Worm (Caenorhabditis elegans) whole organism, L4 larva: ENCODE measurements around the gene R10E11.5.
A peak's percentile ranks its signal among the peaks of the same experiment; 100 is the strongest.

Source experiments
- F49E8.2 ChIP-seq: sonication (generic microtip); optimal IDR thresholded peaks from 2 replicates; lab custom pipeline; 2016; ENCODE audit warnings: missing compliant biosample characterization, mild to moderate bottlenecking, missing genetic modification characterization, borderline replicate concordance
- R02D3.7 ChIP-seq: fragments of 150-350 bp; sonication (generic microtip); optimal IDR thresholded peaks from 3 replicates; lab custom pipeline; 2014; ENCODE audit warnings: missing biosample characterization, missing genetic modification characterization
- T26A8.4 ChIP-seq: fragments of 200-800 bp; sonication (Bioruptor generic); IDR thresholded peaks from 2 replicates; pipeline ENCODE4 v1.3.6; 2022; ENCODE audit warnings: missing genetic modification characterization, missing compliant biosample characterization
- Y48G9A.11 ChIP-seq: fragments of 200-800 bp; sonication (Bioruptor generic); IDR thresholded peaks from 2 replicates; pipeline ENCODE4 v1.3.6; 2022; ENCODE audit warnings: missing genetic modification reagents, missing genetic modification characterization, missing compliant biosample characterization
- aha-1 ChIP-seq: fragments of 150-350 bp; peaks from one replicate; lab custom pipeline; 2014; ENCODE audit warnings: missing biosample characterization, missing genetic modification characterization
- aly-2 ChIP-seq: sonication (generic microtip); optimal IDR thresholded peaks from 2 replicates; lab custom pipeline; 2018; ENCODE audit warnings: missing biosample characterization, missing genetic modification characterization
- arid-1 ChIP-seq: fragments of 200-800 bp; sonication (Bioruptor generic); conservative IDR thresholded peaks from 2 replicates; pipeline ENCODE4 v1.3.6; 2022; ENCODE audit warnings: missing genetic modification reagents, missing genetic modification characterization, missing compliant biosample characterization
- ceh-44 ChIP-seq: fragments of 200-800 bp; sonication (Bioruptor generic); IDR thresholded peaks from 2 replicates; pipeline ENCODE4 v1.3.6; 2022; ENCODE audit warnings: missing genetic modification reagents, missing genetic modification characterization, missing compliant biosample characterization
- ceh-82 ChIP-seq: sonication (generic microtip); optimal IDR thresholded peaks from 2 replicates; lab custom pipeline; 2017; ENCODE audit warnings: missing biosample characterization, missing genetic modification characterization
- ces-1 ChIP-seq: fragments of 150-350 bp; sonication (generic microtip); optimal IDR thresholded peaks from 4 replicates; lab custom pipeline; 2014; ENCODE audit warnings: missing biosample characterization, missing genetic modification reagents, missing genetic modification characterization
- dmd-9 ChIP-seq: fragments of 200-800 bp; sonication (Bioruptor generic); IDR thresholded peaks from 2 replicates; pipeline ENCODE4 v1.3.6; 2022; ENCODE audit warnings: missing genetic modification reagents, missing genetic modification characterization, missing compliant biosample characterization
- dpl-1 ChIP-seq: fragments of 150-350 bp; optimal IDR thresholded peaks from 2 replicates; lab custom pipeline; 2014; ENCODE audit warnings: missing biosample characterization, missing genetic modification reagents, missing genetic modification characterization
- hif-1 ChIP-seq, 2 experiments: sonication (generic microtip); optimal IDR thresholded peaks; 2 replicates each; lab custom pipeline; 2016 to 2017; ENCODE audit warnings: missing compliant biosample characterization in 2 of 2, missing genetic modification characterization in 2 of 2, missing genetic modification reagents in 2 of 2, missing genotype in 2 of 2, mild to moderate bottlenecking in 1 of 2
- hmg-1.1 ChIP-seq: fragments of 200-800 bp; sonication (Bioruptor generic); IDR thresholded peaks from 2 replicates; pipeline ENCODE4 v1.3.6; 2022; ENCODE audit warnings: missing genetic modification reagents, missing genetic modification characterization, missing compliant biosample characterization
- lin-1 ChIP-seq: fragments of 200-800 bp; sonication (Bioruptor generic); IDR thresholded peaks from 2 replicates; pipeline ENCODE4 v1.3.6; 2022; ENCODE audit warnings: missing genetic modification reagents, missing genetic modification characterization, missing compliant biosample characterization
- lin-15B ChIP-seq: fragments of 150-350 bp; sonication (generic microtip); optimal IDR thresholded peaks from 3 replicates; lab custom pipeline; 2014; ENCODE audit warnings: missing biosample characterization, missing genetic modification characterization
- lin-38 ChIP-seq: fragments of 200-800 bp; sonication (Bioruptor generic); IDR thresholded peaks from 2 replicates; pipeline ENCODE4 v1.3.6; 2022; ENCODE audit warnings: missing genetic modification reagents, missing genetic modification characterization, missing compliant biosample characterization
- lsy-2 ChIP-seq, 2 experiments: fragments of 150-350 bp in 1 of 2; sonication (generic microtip) in 1 of 2; optimal IDR thresholded peaks; 2 replicates each; lab custom pipeline; 2014 to 2017; ENCODE audit warnings: missing biosample characterization in 2 of 2, missing genetic modification characterization in 2 of 2
- madf-5 ChIP-seq, 2 experiments: fragments of 200-800 bp; sonication (Bioruptor generic); IDR thresholded peaks; 2 replicates each; pipeline ENCODE4 v1.3.6; 2022; ENCODE audit warnings: missing compliant biosample characterization in 2 of 2, missing genetic modification characterization in 2 of 2
- mdt-29 ChIP-seq: fragments of 200-800 bp; sonication (Bioruptor generic); IDR thresholded peaks from 2 replicates; pipeline ENCODE4 v1.3.6; 2022; ENCODE audit warnings: missing genetic modification reagents, missing genetic modification characterization, missing compliant biosample characterization
- mes-2 ChIP-seq: sonication (generic microtip); optimal IDR thresholded peaks from 2 replicates; lab custom pipeline; 2016; ENCODE audit warnings: missing genotype, mild to moderate bottlenecking, missing genetic modification characterization, missing compliant biosample characterization; ENCODE audit not compliant: poor library complexity, severe bottlenecking
- nhr-111 ChIP-seq: fragments of 200-800 bp; sonication (Bioruptor generic); optimal IDR thresholded peaks from 2 replicates; lab custom pipeline; 2018; ENCODE audit warnings: mild to moderate bottlenecking, missing genetic modification characterization, missing compliant biosample characterization
- nhr-25 ChIP-seq: sonication (generic microtip); optimal IDR thresholded peaks from 2 replicates; lab custom pipeline; 2017; ENCODE audit warnings: missing genetic modification characterization, mild to moderate bottlenecking, missing compliant biosample characterization, antibody characterized with exemption, moderate library complexity, borderline replicate concordance; ENCODE audit not compliant: insufficient read depth
- nhr-28 ChIP-seq: fragments of 150-350 bp; optimal IDR thresholded peaks from 2 replicates; lab custom pipeline; 2014; ENCODE audit warnings: missing biosample characterization, missing genetic modification characterization
- nhr-41 ChIP-seq: fragments of 200-800 bp; sonication (Bioruptor generic); IDR thresholded peaks from 2 replicates; pipeline ENCODE4 v1.3.6; 2022; ENCODE audit warnings: missing genetic modification reagents, missing genetic modification characterization, missing compliant biosample characterization
- nhr-48 ChIP-seq: sonication (generic microtip); optimal IDR thresholded peaks from 2 replicates; lab custom pipeline; 2016; ENCODE audit warnings: mild to moderate bottlenecking, missing genetic modification characterization, missing compliant biosample characterization
- pha-4 ChIP-seq, 2 experiments: fragments of 150-350 bp in 1 of 2; fragments of 200-800 bp in 1 of 2; sonication (Bioruptor generic) in 1 of 2; IDR thresholded peaks in 1 of 2; optimal IDR thresholded peaks in 1 of 2; 2 replicates each; pipeline versions ENCODE4 v1.3.6 to Lab custom; 2014 to 2022; ENCODE audit warnings: missing genetic modification characterization in 2 of 2, missing genetic modification reagents in 2 of 2, missing biosample characterization in 1 of 2, missing compliant biosample characterization in 1 of 2
- set-16 ChIP-seq: fragments of 200-800 bp; sonication (Bioruptor generic); IDR thresholded peaks from 2 replicates; pipeline ENCODE4 v1.3.6; 2022; ENCODE audit warnings: missing genetic modification reagents, missing genetic modification characterization, missing compliant biosample characterization
- skn-1 ChIP-seq: fragments of 150-350 bp; optimal IDR thresholded peaks from 2 replicates; lab custom pipeline; 2014; ENCODE audit warnings: missing biosample characterization, missing genetic modification characterization
- snpc-1.2 ChIP-seq: fragments of 200-800 bp; sonication (Bioruptor generic); IDR thresholded peaks from 2 replicates; pipeline ENCODE4 v1.3.6; 2022; ENCODE audit warnings: missing genetic modification reagents, missing genetic modification characterization, missing compliant biosample characterization
- spr-1 ChIP-seq: sonication (generic microtip); optimal IDR thresholded peaks from 2 replicates; lab custom pipeline; 2016; ENCODE audit warnings: mild to moderate bottlenecking, missing genetic modification characterization, missing compliant biosample characterization
- spr-3 ChIP-seq: fragments of 200-800 bp; sonication (Bioruptor generic); optimal IDR thresholded peaks from 2 replicates; lab custom pipeline; 2018; ENCODE audit warnings: mild to moderate bottlenecking, missing genetic modification characterization, missing compliant biosample characterization
- unc-130 ChIP-seq: sonication (generic microtip); optimal IDR thresholded peaks from 2 replicates; lab custom pipeline; 2016; ENCODE audit warnings: missing genetic modification reagents, missing genetic modification characterization, missing compliant biosample characterization
- unc-62 ChIP-seq, 3 experiments: fragments of 150-350 bp in 1 of 3; sonication (generic microtip); optimal IDR thresholded peaks in 2 of 3; peaks in 1 of 3; 1 replicate in 1 of 3; 2 replicates in 2 of 3; lab custom pipeline; 2014 to 2017; ENCODE audit warnings: missing biosample characterization in 3 of 3, missing genetic modification characterization in 3 of 3, missing genetic modification reagents in 3 of 3, missing genotype in 1 of 3
- zag-1 ChIP-seq: fragments of 150-350 bp; optimal IDR thresholded peaks from 2 replicates; lab custom pipeline; 2014; ENCODE audit warnings: missing biosample characterization, missing genetic modification characterization
- zfp-3 ChIP-seq: fragments of 200-800 bp; sonication (Bioruptor generic); conservative IDR thresholded peaks from 2 replicates; pipeline ENCODE4 v1.3.6; 2022; ENCODE audit warnings: missing genetic modification reagents, missing genetic modification characterization, missing compliant biosample characterization

Gene R10E11.5

ce11 chrIII:9747133-9747532 is 42.3 kb downstream of the R10E11.5 start, which contains the start of the genes iff-1 and cdk-1:
Gene iff-1 (minus strand): TSS chrIII:9747193.
Gene cdk-1 (plus strand): TSS chrIII:9747472.
- TF ChIP-seq spr-3 (GFP tag; lab: Kevin White, UChicago) (no peak), ceh-44 (GFP tag; lab: Robert Waterston, UW) (no peak), set-16 (GFP tag; lab: Robert Waterston, UW) (no peak), zag-1 (no peak), nhr-25 (no peak), hmg-1.1 (peak; percentile 45; the same call in 1 of the 2 replicates), nhr-41 (GFP tag; lab: Robert Waterston, UW) (no peak), mdt-29 (GFP tag; lab: Robert Waterston, UW) (no peak), ces-1 (GFP tag; lab: Kevin White, UChicago) (no peak), mes-2 (tag; lab: Kevin White, UChicago) (peak; percentile 60), hif-1 (tag; optimal IDR thresholded peaks at IDR 0.05; lab: Kevin White, UChicago) (no peak), T26A8.4 (GFP tag; lab: Robert Waterston, UW) (no peak), nhr-111 (GFP tag; lab: Kevin White, UChicago) (no peak), dmd-9 (GFP tag; lab: Robert Waterston, UW) (no peak), Y48G9A.11 (GFP tag; lab: Robert Waterston, UW) (no peak), snpc-1.2 (GFP tag; lab: Robert Waterston, UW) (0 out of 2 replicates have a peak, but pooled peaks have one; percentile 19), dpl-1 (GFP tag; lab: Kevin White, UChicago) (peak; percentile 82), lsy-2 (tag; optimal IDR thresholded peaks at IDR 0.05; lab: Kevin White, UChicago) (peak in 1 of 2 experiments; percentile 68), aha-1 (tag; lab: Kevin White, UChicago) (peak; percentile 92), unc-62 (GFP tag; optimal IDR thresholded peaks at IDR 0.05 in 1 of 2; lab: Kevin White, UChicago) (no peak), unc-62 (tag; optimal IDR thresholded peaks at IDR 0.05; lab: Kevin White, UChicago) (no peak), aly-2 (tag; lab: Kevin White, UChicago) (no peak), pha-4 (GFP tag; IDR thresholded peaks at IDR 0.05; lab: Robert Waterston, UW) (no peak), pha-4 (tag; optimal IDR thresholded peaks at IDR 0.05; lab: Kevin White, UChicago) (peak; percentile 12), nhr-28 (tag; lab: Kevin White, UChicago) (no peak), nhr-48 (tag; lab: Kevin White, UChicago) (no peak), zfp-3 (GFP tag; lab: Robert Waterston, UW) (no peak), ceh-82 (tag; lab: Kevin White, UChicago) (no peak), R02D3.7 (tag; lab: Kevin White, UChicago) (no peak)
- TF ChIP-seq, all 104 proteins: peak for 7

ce11 chrIII:9746665-9747064 is 42.8 kb downstream of the R10E11.5 start:
- TF ChIP-seq mes-2 (tag; lab: Kevin White, UChicago), result no peak
- no peak for TF ChIP-seq lin-15B (tag; lab: Kevin White, UChicago)
- no peak for TF ChIP-seq dpl-1 (GFP tag; lab: Kevin White, UChicago)
- TF ChIP-seq lin-38 (GFP tag; lab: Robert Waterston, UW), result peak; percentile 62
- TF ChIP-seq unc-130 (GFP tag; lab: Kevin White, UChicago), result peak; percentile 71
- TF ChIP-seq F49E8.2 (tag; lab: Kevin White, UChicago), result peak; percentile 35
- TF ChIP-seq Y48G9A.11 (GFP tag; lab: Robert Waterston, UW), result 0 out of 2 replicates have a peak, but pooled peaks have one; percentile 34

ce11 chrIII:9745333-9745897 is 44.0 kb downstream of the R10E11.5 start:
- peak; percentile 38; the same call in 1 of the 2 replicates for TF ChIP-seq lin-1 (GFP tag; lab: Robert Waterston, UW)
- peak in 1 of 2 experiments; percentile 65 for TF ChIP-seq unc-62 (GFP tag; optimal IDR thresholded peaks at IDR 0.05 in 1 of 2; lab: Kevin White, UChicago)
- no peak for TF ChIP-seq unc-62 (tag; optimal IDR thresholded peaks at IDR 0.05; lab: Kevin White, UChicago)
- TF ChIP-seq F49E8.2 (tag; lab: Kevin White, UChicago), result peak; percentile 40
- no peak for TF ChIP-seq ces-1 (GFP tag; lab: Kevin White, UChicago)
- TF ChIP-seq spr-1 (tag; lab: Kevin White, UChicago), result no peak
- TF ChIP-seq madf-5 (GFP tag; IDR thresholded peaks at IDR 0.05; lab: Robert Waterston, UW), result 0 out of 4 replicates have a peak, but pooled peaks of 1 of the 2 experiments have one; percentile 28
- no peak for TF ChIP-seq skn-1 (tag; lab: Kevin White, UChicago)
- TF ChIP-seq arid-1 (GFP tag; lab: Robert Waterston, UW), result no peak
- peak; percentile 49 for TF ChIP-seq lin-38 (GFP tag; lab: Robert Waterston, UW)
